Fruit fly (Drosophila melanogaster) whole organism, larva: Measurements from ENCODE around the gene CG32983.

Source experiments
- noc ChIP-seq: fragments of 200-800 bp; sonication (Bioruptor generic); optimal IDR thresholded peaks from 3 replicates; lab custom pipeline; 2019; ENCODE audit warnings: missing biosample characterization, mild to moderate bottlenecking, missing genetic modification characterization, moderate library complexity

The CG32983 gene

dm6 chr2L:8891140-8891539 lies 25.5 kb downstream of the CG32983 start, which contains the start of gene CG42713:
TSS of gene CG42713 (plus strand) at chr2L:8891440.
- TF ChIP-seq noc = no peak

- TF ChIP-seq noc = no peak
Observed at dm6 chr2L:8894224-8894623, 28.6 kb downstream of the CG32983 start.

dm6 chr2L:8897954-8898713 lies 32.5 kb downstream of the CG32983 start:
- peak; percentile 60 for TF ChIP-seq noc

- TF ChIP-seq noc = no peak
Observed at dm6 chr2L:8898714-8899652, 33.3 kb downstream of the CG32983 start, which contains the start of gene CG34398. TSS of gene CG34398 (plus strand) at chr2L:8898786.

- no peak for TF ChIP-seq noc
Observed at dm6 chr2L:8901882-8902281, 36.2 kb downstream of the CG32983 start.

- no peak for TF ChIP-seq noc
Observed at dm6 chr2L:8906279-8906678, 40.6 kb downstream of the CG32983 start.

dm6 chr2L:8915709-8916108 lies 50.1 kb downstream of the CG32983 start:
- TF ChIP-seq noc = no peak
